Fruit fly (Drosophila melanogaster) whole organism, prepupa: ENCODE measurements around the gene Rab30.

Experiments
- Blimp-1 ChIP-seq: fragments of 200-800 bp; sonication (Bioruptor generic); optimal IDR thresholded peaks from 3 replicates; lab custom pipeline; 2017; ENCODE audit warnings: missing biosample characterization, missing genetic modification characterization, mild to moderate bottlenecking, moderate library complexity, missing genetic modification reagents
- CG10631 ChIP-seq: fragments of 200-800 bp; sonication (Bioruptor generic); optimal IDR thresholded peaks from 2 replicates; lab custom pipeline; 2016; ENCODE audit warnings: missing biosample characterization, missing genetic modification characterization
- CG11762 ChIP-seq: fragments of 200-800 bp; sonication (Bioruptor generic); optimal IDR thresholded peaks from 3 replicates; lab custom pipeline; 2016; ENCODE audit warnings: missing biosample characterization, missing genetic modification characterization; ENCODE audit not compliant: insufficient read depth
- CG1621 ChIP-seq: fragments of 200-800 bp; sonication (Bioruptor generic); optimal IDR thresholded peaks from 3 replicates; lab custom pipeline; 2018; ENCODE audit warnings: missing biosample characterization, mild to moderate bottlenecking, missing genetic modification characterization
- CG3032 ChIP-seq: fragments of 200-800 bp; optimal IDR thresholded peaks from 2 replicates; lab custom pipeline; 2019; ENCODE audit warnings: missing biosample characterization, mild to moderate bottlenecking, missing genetic modification characterization, moderate library complexity
- CG31627 ChIP-seq: fragments of 200-800 bp; sonication (Bioruptor generic); optimal IDR thresholded peaks from 3 replicates; lab custom pipeline; 2016; ENCODE audit warnings: missing biosample characterization, missing genetic modification characterization
- CG32006 ChIP-seq: fragments of 200-800 bp; sonication (Bioruptor generic); optimal IDR thresholded peaks from 3 replicates; lab custom pipeline; 2017; ENCODE audit warnings: missing biosample characterization, mild to moderate bottlenecking, missing genetic modification characterization
- CG34406 ChIP-seq: fragments of 200-800 bp; sonication (Bioruptor generic); optimal IDR thresholded peaks from 3 replicates; lab custom pipeline; 2016; ENCODE audit warnings: missing biosample characterization, missing genetic modification characterization
- CG3919 ChIP-seq: fragments of 200-800 bp; sonication (Bioruptor generic); optimal IDR thresholded peaks from 3 replicates; lab custom pipeline; 2016; ENCODE audit warnings: missing biosample characterization, missing genetic modification characterization
- CG4318 ChIP-seq: fragments of 200-800 bp; sonication (Bioruptor generic); optimal IDR thresholded peaks from 3 replicates; lab custom pipeline; 2017; ENCODE audit warnings: missing biosample characterization, mild to moderate bottlenecking, missing genetic modification characterization
- CG6163 ChIP-seq: fragments of 200-800 bp; sonication (Bioruptor generic); IDR thresholded peaks from 3 replicates; pipeline ENCODE4 v1.3.6; 2022; ENCODE audit warnings: missing biosample characterization, missing genetic modification characterization
- CG6854 ChIP-seq: fragments of 200-800 bp; sonication (Bioruptor generic); optimal IDR thresholded peaks from 2 replicates; lab custom pipeline; 2017; ENCODE audit warnings: missing biosample characterization, mild to moderate bottlenecking, missing genetic modification characterization
- CG7368 ChIP-seq: fragments of 200-800 bp; sonication (Bioruptor generic); optimal IDR thresholded peaks from 3 replicates; lab custom pipeline; 2016; ENCODE audit warnings: missing biosample characterization, missing genetic modification characterization
- CG8119 ChIP-seq: fragments of 200-800 bp; sonication (Bioruptor generic); IDR thresholded peaks from 3 replicates; pipeline ENCODE4 v1.3.6; 2022; ENCODE audit warnings: missing biosample characterization, missing genetic modification characterization
- CG8319 ChIP-seq: fragments of 200-800 bp; sonication (Bioruptor generic); optimal IDR thresholded peaks from 3 replicates; lab custom pipeline; 2016; ENCODE audit warnings: missing biosample characterization, missing genetic modification characterization
- CG8632 ChIP-seq: fragments of 200-800 bp; sonication (Bioruptor generic); optimal IDR thresholded peaks from 3 replicates; lab custom pipeline; 2016; ENCODE audit warnings: missing biosample characterization, missing genetic modification characterization
- CG9139 ChIP-seq: fragments of 200-800 bp; sonication (Bioruptor generic); optimal IDR thresholded peaks from 3 replicates; lab custom pipeline; 2017; ENCODE audit warnings: missing biosample characterization, mild to moderate bottlenecking, missing genetic modification characterization
- Eip75B ChIP-seq: fragments of 200-800 bp; sonication (Bioruptor generic); optimal IDR thresholded peaks from 3 replicates; lab custom pipeline; 2016; ENCODE audit warnings: missing biosample characterization, missing genetic modification characterization
- Eip78C ChIP-seq: fragments of 200-800 bp; sonication (Bioruptor generic); peaks from one replicate; lab custom pipeline; 2016; ENCODE audit warnings: missing biosample characterization, missing genetic modification characterization
- Eip93F ChIP-seq: fragments of 200-800 bp; sonication (Bioruptor generic); optimal IDR thresholded peaks from 2 replicates; lab custom pipeline; 2016; ENCODE audit warnings: missing biosample characterization, mild to moderate bottlenecking, missing genetic modification characterization
- Ets21C ChIP-seq: fragments of 200-800 bp; sonication (Bioruptor generic); optimal IDR thresholded peaks from 3 replicates; lab custom pipeline; 2016; ENCODE audit warnings: missing biosample characterization, missing genetic modification characterization
- Ets96B ChIP-seq: fragments of 200-800 bp; optimal IDR thresholded peaks from 2 replicates; lab custom pipeline; 2019; ENCODE audit warnings: missing biosample characterization, mild to moderate bottlenecking, missing genetic modification characterization, moderate library complexity
- Gug ChIP-seq: fragments of 200-800 bp; sonication (Bioruptor generic); IDR thresholded peaks from 2 replicates; pipeline ENCODE4 v1.3.6; 2022; ENCODE audit warnings: missing biosample characterization, missing genetic modification characterization
- Hr38 ChIP-seq: sonication (Bioruptor generic); optimal IDR thresholded peaks from 2 replicates; lab custom pipeline; 2016; ENCODE audit warnings: missing biosample characterization, missing genetic modification characterization
- Hr4 ChIP-seq: fragments of 200-800 bp; sonication (Bioruptor generic); optimal IDR thresholded peaks from 3 replicates; lab custom pipeline; 2016; ENCODE audit warnings: missing biosample characterization, missing genetic modification characterization
- Lpt ChIP-seq: fragments of 200-800 bp; sonication (Bioruptor generic); optimal IDR thresholded peaks from 3 replicates; lab custom pipeline; 2016; ENCODE audit warnings: missing biosample characterization, missing genetic modification characterization
- Met ChIP-seq: fragments of 200-800 bp; sonication (Bioruptor generic); optimal IDR thresholded peaks from 3 replicates; lab custom pipeline; 2016; ENCODE audit warnings: missing biosample characterization, missing genetic modification characterization
- OdsH ChIP-seq: fragments of 200-800 bp; sonication (Bioruptor generic); optimal IDR thresholded peaks from 3 replicates; lab custom pipeline; 2016; ENCODE audit warnings: missing biosample characterization, missing genetic modification characterization
- Smox ChIP-seq: fragments of 200-800 bp; sonication (Bioruptor generic); optimal IDR thresholded peaks from 3 replicates; lab custom pipeline; 2016; ENCODE audit warnings: missing biosample characterization, missing genetic modification characterization
- Sox102F ChIP-seq: fragments of 200-800 bp; sonication (Bioruptor generic); optimal IDR thresholded peaks from 2 replicates; lab custom pipeline; 2016; ENCODE audit warnings: missing biosample characterization, mild to moderate bottlenecking, missing genetic modification characterization
- Sox14 ChIP-seq: fragments of 200-800 bp; sonication (Bioruptor generic); optimal IDR thresholded peaks from 3 replicates; lab custom pipeline; 2016; ENCODE audit warnings: missing biosample characterization, missing genetic modification characterization
- Sox15 ChIP-seq: fragments of 200-800 bp; sonication (Bioruptor generic); optimal IDR thresholded peaks from 3 replicates; lab custom pipeline; 2016; ENCODE audit warnings: missing biosample characterization, missing genetic modification characterization
- achi ChIP-seq: fragments of 200-800 bp; sonication (Bioruptor generic); optimal IDR thresholded peaks from 3 replicates; lab custom pipeline; 2016; ENCODE audit warnings: missing biosample characterization, missing genetic modification characterization
- acj6 ChIP-seq: fragments of 200-800 bp; sonication (Bioruptor generic); optimal IDR thresholded peaks from 3 replicates; lab custom pipeline; 2016; ENCODE audit warnings: missing biosample characterization, missing genetic modification characterization
- cyc ChIP-seq: fragments of 200-800 bp; sonication (Bioruptor generic); optimal IDR thresholded peaks from 3 replicates; lab custom pipeline; 2016; ENCODE audit warnings: missing biosample characterization, missing genetic modification characterization
- dac ChIP-seq: fragments of 200-800 bp; sonication (Bioruptor generic); optimal IDR thresholded peaks from 2 replicates; lab custom pipeline; 2017; ENCODE audit warnings: missing biosample characterization, mild to moderate bottlenecking, missing genetic modification characterization
- dsx ChIP-seq: fragments of 200-800 bp; optimal IDR thresholded peaks from 3 replicates; lab custom pipeline; 2019; ENCODE audit warnings: missing biosample characterization, mild to moderate bottlenecking, missing genetic modification characterization, moderate library complexity; ENCODE audit not compliant: poor library complexity, severe bottlenecking
- eg ChIP-seq: fragments of 200-800 bp; sonication (Bioruptor generic); IDR thresholded peaks from 3 replicates; pipeline ENCODE4 v1.3.6; 2022; ENCODE audit warnings: missing biosample characterization, missing genetic modification characterization
- fd59A ChIP-seq: fragments of 200-800 bp; sonication (Bioruptor generic); optimal IDR thresholded peaks from 2 replicates; lab custom pipeline; 2017; ENCODE audit warnings: missing biosample characterization, mild to moderate bottlenecking, missing genetic modification characterization, missing genetic modification reagents
- fd85E ChIP-seq: fragments of 200-800 bp; sonication (Bioruptor generic); optimal IDR thresholded peaks from 3 replicates; lab custom pipeline; 2016; ENCODE audit warnings: missing biosample characterization, missing genetic modification characterization
- fkh ChIP-seq: fragments of 200-800 bp; sonication (Bioruptor generic); optimal IDR thresholded peaks from 3 replicates; lab custom pipeline; 2017; ENCODE audit warnings: missing biosample characterization, mild to moderate bottlenecking, missing genetic modification characterization, moderate library complexity
- net ChIP-seq: fragments of 200-800 bp; sonication (Bioruptor generic); optimal IDR thresholded peaks from 3 replicates; lab custom pipeline; 2016; ENCODE audit warnings: missing biosample characterization, missing genetic modification characterization
- pdm3 ChIP-seq: fragments of 200-800 bp; sonication (Bioruptor generic); optimal IDR thresholded peaks from 3 replicates; lab custom pipeline; 2016; ENCODE audit warnings: missing biosample characterization, missing genetic modification characterization
- salr ChIP-seq, 2 experiments: fragments of 200-800 bp; sonication (Bioruptor generic); optimal IDR thresholded peaks; 3 replicates each; lab custom pipeline; 2016 to 2018; ENCODE audit warnings: missing biosample characterization in 2 of 2, missing genetic modification characterization in 2 of 2, mild to moderate bottlenecking in 1 of 2
- spab ChIP-seq: fragments of 200-800 bp; sonication (Bioruptor generic); optimal IDR thresholded peaks from 2 replicates; lab custom pipeline; 2017; ENCODE audit warnings: missing biosample characterization, mild to moderate bottlenecking, missing genetic modification characterization, missing genetic modification reagents
- topi ChIP-seq: fragments of 200-800 bp; sonication (Bioruptor generic); optimal IDR thresholded peaks from 3 replicates; lab custom pipeline; 2016; ENCODE audit warnings: missing biosample characterization, missing genetic modification characterization
- vri ChIP-seq: fragments of 200-800 bp; sonication (Bioruptor generic); optimal IDR thresholded peaks from 3 replicates; lab custom pipeline; 2016; ENCODE audit warnings: missing biosample characterization, mild to moderate bottlenecking, missing genetic modification characterization

Gene Rab30

dm6 chr2L:7076804-7077203, 44.4 kb upstream of the Rab30 start (continued):
- TF ChIP-seq Sox102F, result no peak
- no peak for TF ChIP-seq net (GFP tag; lab: Kevin White, UChicago)
- TF ChIP-seq CG6854 (GFP tag; lab: Kevin White, UChicago), result no peak
- TF ChIP-seq CG1621, result no peak
- peak; percentile 3 for TF ChIP-seq CG3032 (tag; lab: Kevin White, UChicago)
- TF ChIP-seq Eip78C, result peak; percentile 62
- TF ChIP-seq OdsH (GFP tag; lab: Kevin White, UChicago), result no peak
- TF ChIP-seq fd59A (GFP tag; lab: Kevin White, UChicago), result no peak
- no peak for TF ChIP-seq Hr38 (GFP tag; lab: Kevin White, UChicago)
- no peak for TF ChIP-seq Sox14 (GFP tag; lab: Kevin White, UChicago)
- no peak for TF ChIP-seq Lpt (GFP tag; lab: Kevin White, UChicago)
- no peak for TF ChIP-seq Smox (GFP tag; lab: Kevin White, UChicago)
- TF ChIP-seq, all 60 proteins: peak for 5

- peak; percentile 75 for TF ChIP-seq eg (GFP tag; lab: Robert Waterston, UW)
- peak; percentile 88 for TF ChIP-seq CG10631
- TF ChIP-seq CG8319 (GFP tag; lab: Kevin White, UChicago), result peak; percentile 55
- peak; percentile 85 for TF ChIP-seq Eip75B
- TF ChIP-seq dsx (GFP tag; lab: Kevin White, UChicago), result peak; percentile 93
- TF ChIP-seq CG7368, result peak; percentile 56
- peak; percentile 94 for TF ChIP-seq CG6163 (GFP tag; lab: Robert Waterston, UW)
- peak; percentile 75 for TF ChIP-seq CG8632
- no peak for TF ChIP-seq Eip93F (GFP tag; lab: Kevin White, UChicago)
- TF ChIP-seq cyc, result peak; percentile 44
- peak; percentile 90 for TF ChIP-seq CG9139
- peak; percentile 84 for TF ChIP-seq CG3919 (GFP tag; lab: Kevin White, UChicago)
- peak; percentile 69; the same call in 1 of the 2 replicates for TF ChIP-seq Gug (GFP tag; lab: Robert Waterston, UW)
- peak; percentile 32 for TF ChIP-seq Sox102F
- peak; percentile 47 for TF ChIP-seq Met
- TF ChIP-seq CG1621, result peak; percentile 92
- TF ChIP-seq CG6854 (GFP tag; lab: Kevin White, UChicago), result no peak
- TF ChIP-seq salr (GFP tag; optimal IDR thresholded peaks at IDR 0.05; lab: Kevin White, UChicago), result peak; percentile 73 to 89
- peak; percentile 30 for TF ChIP-seq Ets21C (GFP tag; lab: Kevin White, UChicago)
- no peak for TF ChIP-seq fd85E (GFP tag; lab: Kevin White, UChicago)
- TF ChIP-seq achi, result peak; percentile 83
- TF ChIP-seq CG8119, result peak; percentile 81
- TF ChIP-seq acj6 (GFP tag; lab: Kevin White, UChicago), result peak; percentile 81
- peak; percentile 83 for TF ChIP-seq pdm3 (GFP tag; lab: Kevin White, UChicago)
- TF ChIP-seq Sox15, result peak; percentile 67
- TF ChIP-seq Lpt (GFP tag; lab: Kevin White, UChicago), result peak; percentile 68
- peak; percentile 42 for TF ChIP-seq Smox (GFP tag; lab: Kevin White, UChicago)
- TF ChIP-seq topi (GFP tag; lab: Kevin White, UChicago), result peak; percentile 60
- peak; percentile 72 for TF ChIP-seq Hr4
- peak; percentile 72 for TF ChIP-seq CG34406
- no peak for TF ChIP-seq Hr38 (GFP tag; lab: Kevin White, UChicago)
- peak; percentile 84 for TF ChIP-seq spab
- peak; percentile 60 for TF ChIP-seq CG4318
- TF ChIP-seq dac (GFP tag; lab: Kevin White, UChicago), result peak; percentile 36
- TF ChIP-seq net (GFP tag; lab: Kevin White, UChicago), result peak; percentile 82
- TF ChIP-seq Eip78C, result peak; percentile 96
- TF ChIP-seq CG32006 (GFP tag; lab: Kevin White, UChicago), result peak; percentile 80
- TF ChIP-seq vri (GFP tag; lab: Kevin White, UChicago), result peak; percentile 12
- TF ChIP-seq Sox14 (GFP tag; lab: Kevin White, UChicago), result peak; percentile 82
- no peak for TF ChIP-seq fkh
- no peak for TF ChIP-seq Blimp-1
- TF ChIP-seq CG11762 (GFP tag; lab: Kevin White, UChicago), result peak; percentile 54
- peak; percentile 42 for TF ChIP-seq CG31627 (GFP tag; lab: Kevin White, UChicago)
- TF ChIP-seq fd59A (GFP tag; lab: Kevin White, UChicago), result peak; percentile 89
- peak; percentile 94 for TF ChIP-seq Ets96B (tag; lab: Kevin White, UChicago)
Observed at dm6 chr2L:7076055-7076700, 43.8 kb upstream of the Rab30 start.
